Fruit fly (Drosophila melanogaster) whole organism, pupa: ENCODE data around the gene Trmt6.
A peak's percentile ranks its signal among the peaks of the same experiment; 100 is the strongest.

ENCODE experiments used
- CG10348 ChIP-seq: fragments of 200-800 bp; sonication (Bioruptor generic); IDR thresholded peaks from 2 replicates; pipeline ENCODE4 v1.3.6; 2022; ENCODE audit warnings: missing biosample characterization, missing genetic modification characterization
- CG12605 ChIP-seq: fragments of 200-800 bp; sonication (Bioruptor generic); IDR thresholded peaks from 2 replicates; pipeline ENCODE4 v1.3.6; 2022; ENCODE audit warnings: missing biosample characterization, missing genetic modification characterization
- CG13204 ChIP-seq: fragments of 200-800 bp; sonication (Bioruptor generic); optimal IDR thresholded peaks from 2 replicates; lab custom pipeline; 2018; ENCODE audit warnings: missing biosample characterization, mild to moderate bottlenecking, missing genetic modification characterization, moderate library complexity
- CG14655 ChIP-seq: fragments of 200-800 bp; sonication (Bioruptor generic); optimal IDR thresholded peaks from 3 replicates; lab custom pipeline; 2017; ENCODE audit warnings: mild to moderate bottlenecking, missing biosample characterization, missing genetic modification reagents, missing genetic modification characterization
- CG15710 ChIP-seq: fragments of 200-800 bp; sonication (Bioruptor generic); optimal IDR thresholded peaks from 2 replicates; lab custom pipeline; 2018; ENCODE audit warnings: missing biosample characterization, mild to moderate bottlenecking, missing genetic modification characterization, moderate library complexity
- CG17806 ChIP-seq: fragments of 200-800 bp; sonication (Bioruptor generic); optimal IDR thresholded peaks from 2 replicates; lab custom pipeline; 2018; ENCODE audit warnings: missing biosample characterization, mild to moderate bottlenecking, missing genetic modification characterization, moderate library complexity
- CG32121 ChIP-seq: fragments of 200-800 bp; sonication (Bioruptor generic); IDR thresholded peaks from 2 replicates; pipeline ENCODE4 v1.3.6; 2022; ENCODE audit warnings: missing biosample characterization, missing genetic modification characterization
- CG34367 ChIP-seq: fragments of 200-800 bp; sonication (Bioruptor generic); optimal IDR thresholded peaks from 2 replicates; lab custom pipeline; 2018; ENCODE audit warnings: missing biosample characterization, mild to moderate bottlenecking, missing genetic modification characterization
- CG4496 ChIP-seq: fragments of 200-800 bp; sonication (Bioruptor generic); IDR thresholded peaks from 3 replicates; pipeline ENCODE4 v1.3.6; 2022; ENCODE audit warnings: missing biosample characterization, missing genetic modification characterization
- CG8159 ChIP-seq: fragments of 200-800 bp; sonication (Bioruptor generic); optimal IDR thresholded peaks from 3 replicates; lab custom pipeline; 2018; ENCODE audit warnings: missing biosample characterization, mild to moderate bottlenecking, missing genetic modification characterization, moderate library complexity
- CG8301 ChIP-seq: fragments of 200-800 bp; sonication (Bioruptor generic); optimal IDR thresholded peaks from 2 replicates; lab custom pipeline; 2018; ENCODE audit warnings: missing biosample characterization, mild to moderate bottlenecking, missing genetic modification characterization
- CG9948 ChIP-seq: fragments of 200-800 bp; sonication (Bioruptor generic); optimal IDR thresholded peaks from 2 replicates; lab custom pipeline; 2018; ENCODE audit warnings: missing biosample characterization, mild to moderate bottlenecking, missing genetic modification characterization, moderate library complexity
- D1 ChIP-seq: fragments of 200-800 bp; sonication (Bioruptor generic); optimal IDR thresholded peaks from 2 replicates; lab custom pipeline; 2018; ENCODE audit warnings: missing biosample characterization, mild to moderate bottlenecking, missing genetic modification characterization, moderate library complexity
- EcR ChIP-seq: fragments of 200-800 bp; sonication (Bioruptor generic); optimal IDR thresholded peaks from 3 replicates; lab custom pipeline; 2019; ENCODE audit warnings: missing biosample characterization, missing genetic modification characterization, mild to moderate bottlenecking, moderate library complexity, missing genetic modification reagents
- Ets98B ChIP-seq: fragments of 200-800 bp; sonication (Bioruptor generic); IDR thresholded peaks from 2 replicates; pipeline ENCODE4 v1.3.6; 2022; ENCODE audit warnings: missing biosample characterization, missing genetic modification characterization
- Pif1A ChIP-seq: fragments of 200-800 bp; sonication (Bioruptor generic); optimal IDR thresholded peaks from 3 replicates; lab custom pipeline; 2016; ENCODE audit warnings: missing biosample characterization, missing genetic modification characterization
- Pif1B ChIP-seq: fragments of 200-800 bp; sonication (Bioruptor generic); optimal IDR thresholded peaks from 3 replicates; lab custom pipeline; 2016; ENCODE audit warnings: missing biosample characterization, missing genetic modification characterization
- Snoo ChIP-seq: fragments of 200-800 bp; sonication (Bioruptor generic); optimal IDR thresholded peaks from 3 replicates; lab custom pipeline; 2017; ENCODE audit warnings: missing biosample characterization, mild to moderate bottlenecking, missing genetic modification characterization, inconsistent platforms
- fd96Ca ChIP-seq: fragments of 200-800 bp; sonication (Bioruptor generic); IDR thresholded peaks from 3 replicates; pipeline ENCODE4 v1.3.6; 2022; ENCODE audit warnings: missing biosample characterization, missing genetic modification characterization
- gl ChIP-seq: fragments of 200-800 bp; sonication (Bioruptor generic); optimal IDR thresholded peaks from 2 replicates; lab custom pipeline; 2018; ENCODE audit warnings: missing biosample characterization, mild to moderate bottlenecking, missing genetic modification characterization
- rn ChIP-seq: fragments of 200-800 bp; sonication (Bioruptor generic); IDR thresholded peaks from 2 replicates; pipeline ENCODE4 v1.3.6; 2022; ENCODE audit warnings: missing biosample characterization, missing genetic modification characterization

Trmt6 gene

DNA sequence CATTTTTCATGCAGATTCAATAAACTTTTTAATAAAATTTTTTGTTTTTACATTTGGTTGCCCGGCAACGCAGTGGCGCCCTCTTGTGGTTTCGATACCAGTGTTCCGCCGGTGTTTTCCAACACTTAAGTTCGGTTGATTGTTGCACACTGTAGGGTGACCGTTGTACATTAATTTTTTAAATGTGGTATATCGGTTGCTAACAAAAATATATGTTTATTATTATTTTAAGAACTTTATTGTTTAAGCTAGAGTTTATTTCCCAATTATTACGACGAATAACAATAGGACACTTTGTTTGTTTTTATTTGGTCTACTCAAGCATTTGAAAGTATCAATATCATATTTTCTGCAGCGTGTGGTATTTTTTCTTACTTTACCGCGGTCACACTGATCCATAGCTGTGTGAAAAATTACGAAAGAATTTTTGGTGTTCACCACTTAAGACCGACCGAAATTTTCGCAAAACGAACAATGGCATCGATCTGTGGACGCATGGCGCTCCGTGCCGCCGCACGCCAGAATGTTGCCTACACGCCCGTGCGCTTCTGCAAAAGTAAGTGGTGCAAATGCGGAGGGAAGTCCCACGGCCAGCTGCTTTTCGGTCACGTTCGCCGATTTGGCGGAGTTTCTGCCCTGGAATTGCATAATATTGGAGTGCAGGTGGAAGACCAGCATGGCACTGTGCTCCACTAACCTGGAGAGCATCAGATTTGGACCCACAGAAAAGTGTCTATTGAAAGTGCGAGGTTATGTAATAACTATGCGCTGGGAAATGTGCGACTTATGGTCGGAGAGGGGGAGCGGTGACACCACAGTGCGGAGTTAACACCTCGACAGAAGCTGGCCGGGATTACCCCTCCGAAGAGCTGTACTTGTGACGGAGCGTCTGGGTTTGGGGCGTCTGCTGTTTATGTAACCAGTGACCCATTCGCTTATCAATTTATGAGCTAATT lies 4.4 kb downstream of the Trmt6 start, which contains the start of the genes IFT52 and COX5B:
IFT52 (minus strand) TSS at position 74 of the 956 bp plus-strand sequence.
COX5B (plus strand) TSS at position 372 of the 956 bp plus-strand sequence.
- TF ChIP-seq CG14655 (no peak), CG8159 (peak; percentile 23), Pif1A (GFP tag; lab: Kevin White, UChicago) (peak; percentile 45), fd96Ca (GFP tag; lab: Robert Waterston, UW) (no peak), CG8301 (no peak), CG32121 (GFP tag; lab: Robert Waterston, UW) (peak; percentile 27; the same call in 1 of the 2 replicates), EcR (GFP tag; lab: Kevin White, UChicago) (no peak), Snoo (tag; lab: Kevin White, UChicago) (peak; percentile 49), CG17806 (tag; lab: Kevin White, UChicago) (no peak), D1 (tag; lab: Kevin White, UChicago) (peak; percentile 57), Ets98B (GFP tag; lab: Robert Waterston, UW) (peak; percentile 34), Pif1B (no peak), CG4496 (GFP tag; lab: Robert Waterston, UW) (peak; percentile 53; the same call in 1 of the 3 replicates), CG15710 (tag; lab: Kevin White, UChicago) (no peak), rn (GFP tag; lab: Robert Waterston, UW) (0 out of 2 replicates have a peak, but pooled peaks have one; percentile 26), CG10348 (GFP tag; lab: Robert Waterston, UW) (no peak), CG12605 (no peak)

DNA sequence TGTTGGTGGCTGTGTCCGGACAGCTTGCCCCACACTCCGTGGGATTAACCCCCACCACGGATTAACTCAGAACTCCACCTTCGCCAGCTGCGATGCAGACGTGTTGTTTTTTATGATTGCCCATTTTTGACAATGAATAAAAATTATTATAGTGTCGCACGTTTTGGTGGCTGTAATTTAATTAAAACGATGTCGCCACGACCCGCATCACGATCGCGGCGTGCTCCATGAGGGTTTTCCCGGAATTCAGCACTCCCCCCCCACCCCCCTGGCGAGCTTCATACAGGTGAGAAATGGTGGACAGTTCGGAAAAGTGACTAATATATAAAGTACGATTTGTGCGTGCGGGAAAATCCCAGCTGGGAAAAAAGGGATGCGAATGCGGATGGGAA lies 8.3 kb downstream of the Trmt6 start:
- no peak for TF ChIP-seq CG10348 (GFP tag; lab: Robert Waterston, UW)
- no peak for TF ChIP-seq CG9948 (tag; lab: Kevin White, UChicago)
- no peak for TF ChIP-seq CG17806 (tag; lab: Kevin White, UChicago)
- no peak for TF ChIP-seq Ets98B (GFP tag; lab: Robert Waterston, UW)
- TF ChIP-seq gl (tag; lab: Kevin White, UChicago): no peak
- no peak for TF ChIP-seq Pif1A (GFP tag; lab: Kevin White, UChicago)
- TF ChIP-seq D1 (tag; lab: Kevin White, UChicago): no peak
- TF ChIP-seq CG12605: no peak
- TF ChIP-seq rn (GFP tag; lab: Robert Waterston, UW): no peak
- no peak for TF ChIP-seq Snoo (tag; lab: Kevin White, UChicago)
- no peak for TF ChIP-seq CG8159

DNA sequence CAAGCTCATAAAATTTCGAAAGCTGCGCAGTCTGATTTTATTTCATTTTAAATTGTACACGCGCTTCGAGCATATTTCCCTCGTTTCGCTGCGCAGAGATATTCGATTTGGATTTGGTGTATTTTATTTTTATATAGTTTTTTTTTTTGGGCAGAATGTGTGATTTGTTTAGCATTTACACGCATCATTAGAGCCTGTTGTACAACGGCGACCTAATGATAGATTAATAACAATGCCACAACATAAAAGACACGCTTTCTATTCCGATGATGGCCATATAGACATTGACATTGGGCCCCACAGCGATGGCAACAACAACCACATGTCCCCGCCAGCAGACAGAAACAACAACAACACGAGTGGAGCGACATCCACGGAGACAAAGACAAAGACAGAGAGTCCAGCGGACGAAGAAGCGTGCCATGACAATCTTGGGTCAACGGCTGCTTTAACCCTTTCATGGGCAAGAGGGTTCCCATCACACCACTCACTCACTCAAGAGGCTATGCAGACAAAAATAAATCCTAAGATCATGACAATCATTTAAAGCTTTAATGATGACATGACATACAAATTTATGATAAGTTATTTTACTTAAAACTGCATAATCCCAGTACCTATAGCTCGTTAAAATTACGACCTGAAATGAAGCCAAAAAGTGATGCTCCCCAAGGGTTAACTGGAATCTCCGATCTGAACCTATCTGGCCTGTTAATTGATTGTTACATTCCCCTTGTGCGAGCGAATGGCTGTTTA lies 8.9 kb downstream of the Trmt6 start:
- TF ChIP-seq CG15710 (tag; lab: Kevin White, UChicago): peak; percentile 41
- TF ChIP-seq rn (GFP tag; lab: Robert Waterston, UW): no peak
- no peak for TF ChIP-seq CG32121 (GFP tag; lab: Robert Waterston, UW)
- TF ChIP-seq fd96Ca (GFP tag; lab: Robert Waterston, UW): no peak
- no peak for TF ChIP-seq CG34367
- no peak for TF ChIP-seq Pif1A (GFP tag; lab: Kevin White, UChicago)
- TF ChIP-seq CG9948 (tag; lab: Kevin White, UChicago): peak; percentile 18
- no peak for TF ChIP-seq CG8301
- no peak for TF ChIP-seq Pif1B
- TF ChIP-seq EcR (GFP tag; lab: Kevin White, UChicago): peak; percentile 99
- TF ChIP-seq CG13204: peak; percentile 54
- TF ChIP-seq CG8159: peak; percentile 46
- peak; percentile 16 for TF ChIP-seq gl (tag; lab: Kevin White, UChicago)
- TF ChIP-seq CG10348 (GFP tag; lab: Robert Waterston, UW): no peak
- TF ChIP-seq CG12605: no peak
- no peak for TF ChIP-seq CG14655
- no peak for TF ChIP-seq CG17806 (tag; lab: Kevin White, UChicago)
- no peak for TF ChIP-seq CG4496 (GFP tag; lab: Robert Waterston, UW)
- TF ChIP-seq D1 (tag; lab: Kevin White, UChicago): no peak
- no peak for TF ChIP-seq Ets98B (GFP tag; lab: Robert Waterston, UW)
- TF ChIP-seq Snoo (tag; lab: Kevin White, UChicago): peak; percentile 1

DNA sequence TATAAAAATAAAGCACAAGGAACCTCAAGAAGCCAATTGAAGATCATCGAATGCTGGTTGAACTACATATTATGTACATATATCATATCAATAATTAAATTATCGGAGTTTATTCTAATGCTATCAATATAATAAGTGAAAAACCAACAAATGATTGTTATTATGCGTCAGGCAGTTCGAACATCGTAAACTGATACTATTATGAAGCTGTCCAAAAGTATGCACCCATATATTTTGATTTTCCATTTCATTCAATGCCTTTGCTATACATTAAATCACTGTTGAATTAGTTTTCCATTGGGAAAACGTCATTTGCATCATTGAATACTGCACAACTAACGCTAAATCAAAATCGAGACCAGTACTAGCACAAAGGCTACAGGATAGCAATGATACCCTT lies 9.7 kb downstream of the Trmt6 start:
- TF ChIP-seq CG4496 (GFP tag; lab: Robert Waterston, UW) (no peak), Ets98B (GFP tag; lab: Robert Waterston, UW) (no peak), rn (GFP tag; lab: Robert Waterston, UW) (no peak), Snoo (tag; lab: Kevin White, UChicago) (no peak), CG9948 (tag; lab: Kevin White, UChicago) (no peak), CG17806 (tag; lab: Kevin White, UChicago) (no peak), D1 (tag; lab: Kevin White, UChicago) (no peak), CG14655 (no peak), CG8159 (no peak), Pif1B (no peak), Pif1A (GFP tag; lab: Kevin White, UChicago) (no peak), CG8301 (no peak), EcR (GFP tag; lab: Kevin White, UChicago) (no peak), fd96Ca (GFP tag; lab: Robert Waterston, UW) (no peak), CG13204 (no peak), CG32121 (GFP tag; lab: Robert Waterston, UW) (no peak), CG34367 (no peak), gl (tag; lab: Kevin White, UChicago) (no peak), CG10348 (GFP tag; lab: Robert Waterston, UW) (no peak), CG15710 (tag; lab: Kevin White, UChicago) (no peak)
